Worm (Caenorhabditis elegans): ENCODE results near the gene gcy-23.

gcy-23 gene

DNA sequence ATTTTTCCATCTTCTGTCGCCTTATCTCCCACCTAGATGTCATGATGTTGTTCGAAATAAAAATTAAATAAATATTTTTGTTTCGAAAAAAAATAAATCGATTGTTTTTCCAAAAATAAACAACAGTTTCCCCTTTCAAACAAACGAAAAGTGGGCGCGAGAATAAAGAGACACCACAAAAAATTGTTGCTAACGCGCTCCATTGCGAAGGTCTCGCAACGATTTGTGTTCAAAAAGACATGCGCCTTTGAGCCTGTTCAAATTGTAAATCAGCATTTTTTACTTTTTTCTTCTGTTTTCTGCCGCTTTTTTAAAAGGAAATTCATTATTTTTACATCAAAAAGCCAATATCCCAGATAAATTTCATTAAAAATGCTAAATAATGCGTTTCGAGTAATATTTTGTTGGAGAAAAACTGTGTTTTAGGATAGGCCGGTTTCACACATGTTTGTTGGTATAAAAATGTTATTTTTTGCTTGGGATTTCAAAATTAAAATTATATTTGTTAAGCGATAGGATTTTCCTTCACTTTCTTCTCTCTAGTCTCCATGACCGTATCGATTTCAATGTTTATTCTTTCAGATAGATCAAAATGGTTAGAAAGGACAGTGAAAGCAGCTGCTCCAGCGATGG, 5.5 kb upstream of the gcy-23 start, which contains the start of gene W08E12.7 (continued):
- peak; percentile 91 for TF ChIP-seq blmp-1 (tag; optimal IDR thresholded peaks at IDR 0.05)
- TF ChIP-seq lin-35 (GFP tag; optimal IDR thresholded peaks at IDR 0.05), result peak; percentile 94 to 96
- no peak for TF ChIP-seq ceh-63 (GFP tag; optimal IDR thresholded peaks at IDR 0.05)
- TF ChIP-seq nhr-77 (tag; optimal IDR thresholded peaks at IDR 0.05), result peak; percentile 96
- TF ChIP-seq lsy-2 (tag; optimal IDR thresholded peaks at IDR 0.05), result peak; percentile 96 to 97
- TF ChIP-seq skn-1 (tag; optimal IDR thresholded peaks at IDR 0.05), result peak; percentile 96
- peak; percentile 99 for TF ChIP-seq mep-1 (tag; optimal IDR thresholded peaks at IDR 0.05)
- TF ChIP-seq fkh-4 (tag; optimal IDR thresholded peaks at IDR 0.05; ENCODE audit: borderline replicate concordance), result no peak
- peak; percentile 64 for TF ChIP-seq sox-4 (tag; optimal IDR thresholded peaks at IDR 0.05)
- peak; percentile 35 for TF ChIP-seq mef-2 (tag; optimal IDR thresholded peaks at IDR 0.05)
- TF ChIP-seq nhr-11 (tag; optimal IDR thresholded peaks at IDR 0.05), result peak; percentile 68
- TF ChIP-seq hpl-2 (GFP tag; optimal IDR thresholded peaks at IDR 0.05), result peak; percentile 89
- TF ChIP-seq lir-3 (tag; optimal IDR thresholded peaks at IDR 0.05; ENCODE audit: poor library complexity), result peak; percentile 83
- peak; percentile 70 for TF ChIP-seq egl-13 (tag; optimal IDR thresholded peaks at IDR 0.05)
- peak; percentile 90 for TF ChIP-seq fos-1 (tag; optimal IDR thresholded peaks at IDR 0.05)
- peak; percentile 80 for TF ChIP-seq ztf-4 (tag; optimal IDR thresholded peaks at IDR 0.05)
- no peak for TF ChIP-seq Y116A8C.19 (tag; optimal IDR thresholded peaks at IDR 0.05; ENCODE audit: borderline replicate concordance)
- peak; percentile 94 to 98 (median 94) for TF ChIP-seq ceh-82 (tag; optimal IDR thresholded peaks at IDR 0.05)
- peak; percentile 94 for TF ChIP-seq nhr-237 (tag; optimal IDR thresholded peaks at IDR 0.05)
- TF ChIP-seq nhr-28 (tag; optimal IDR thresholded peaks at IDR 0.05), result no peak
- TF ChIP-seq mab-9 (GFP tag; IDR thresholded peaks at IDR 0.05), result peak; percentile 82
- TF ChIP-seq ceh-90 (tag; optimal IDR thresholded peaks at IDR 0.05), result no peak
- peak; percentile 93 to 94 (median 93) for TF ChIP-seq dpl-1 (GFP tag; optimal IDR thresholded peaks at IDR 0.05)
- TF ChIP-seq F16B12.6 (tag; optimal IDR thresholded peaks at IDR 0.05), result peak; percentile 75
- peak; percentile 94 for TF ChIP-seq nhr-85 (tag)
- TF ChIP-seq C16A3.4 (tag; optimal IDR thresholded peaks at IDR 0.05), result peak; percentile 98
- TF ChIP-seq sptf-1 (tag; optimal IDR thresholded peaks at IDR 0.05), result no peak
- TF ChIP-seq mdl-1 (tag; optimal IDR thresholded peaks at IDR 0.05), result peak in 1 of 2 experiments; percentile 96
- peak; percentile 76 for TF ChIP-seq snpc-4 (tag; optimal IDR thresholded peaks at IDR 0.05)
- peak; percentile 80 for TF ChIP-seq C04F5.9 (tag; optimal IDR thresholded peaks at IDR 0.05)
- TF ChIP-seq elt-3 (tag; optimal IDR thresholded peaks at IDR 0.05), result peak in 5 of 6 experiments; percentile 22 to 98 (median 81)
- TF ChIP-seq aha-1 (tag; optimal IDR thresholded peaks at IDR 0.05), result no peak
- no peak for TF ChIP-seq hlh-4 (tag; optimal IDR thresholded peaks at IDR 0.05)
- TF ChIP-seq irx-1 (tag; optimal IDR thresholded peaks at IDR 0.05), result peak; percentile 86
- no peak for TF ChIP-seq unc-62 (GFP tag; optimal IDR thresholded peaks at IDR 0.05)
- TF ChIP-seq egl-27 (tag; optimal IDR thresholded peaks at IDR 0.05), result no peak
- TF ChIP-seq fkh-10 (GFP tag; optimal IDR thresholded peaks at IDR 0.05), result peak; percentile 69
- no peak; the same call in 1 of the 2 replicates for TF ChIP-seq unc-98 (GFP tag; IDR thresholded peaks at IDR 0.05)
- TF ChIP-seq nhr-76 (tag; optimal IDR thresholded peaks at IDR 0.05), result no peak
- TF ChIP-seq pag-3 (tag; optimal IDR thresholded peaks at IDR 0.05; ENCODE audit: borderline replicate concordance, insufficient read depth), result peak; percentile 55
- TF ChIP-seq vab-15 (tag; optimal IDR thresholded peaks at IDR 0.05), result peak; percentile 85
- TF ChIP-seq efl-1 (optimal IDR thresholded peaks at IDR 0.05), result peak; percentile 94 to 96
- peak; percentile 88 to 99 for TF ChIP-seq efl-1 (GFP tag; optimal IDR thresholded peaks at IDR 0.05 in 1 of 2)
- TF ChIP-seq hlh-17 (GFP tag; optimal IDR thresholded peaks at IDR 0.05; ENCODE audit: borderline replicate concordance), result no peak
- TF ChIP-seq zag-1 (tag; optimal IDR thresholded peaks at IDR 0.05), result peak; percentile 50
- TF ChIP-seq C34B4.2 (tag; optimal IDR thresholded peaks at IDR 0.05), result no peak
- TF ChIP-seq lin-13 (GFP tag; optimal IDR thresholded peaks at IDR 0.05), result peak; percentile 95
- peak; percentile 75 for TF ChIP-seq grh-1 (GFP tag; IDR thresholded peaks at IDR 0.05)
- peak; percentile 93 for TF ChIP-seq isw-1 (GFP tag; IDR thresholded peaks at IDR 0.05)
- TF ChIP-seq elt-2 (tag; optimal IDR thresholded peaks at IDR 0.05), result peak; percentile 40
- TF ChIP-seq ceh-8 (GFP tag; optimal IDR thresholded peaks at IDR 0.05), result peak; percentile 54

All from whole organism, L1 larva.